Worm (Caenorhabditis elegans) whole organism, midembryonic: ENCODE results near the gene selt-1.2.

Experiments used
- T22C8.4 ChIP-seq: fragments of 200-800 bp; sonication (Bioruptor generic); IDR thresholded peaks from 2 replicates; pipeline ENCODE4 v1.3.6; 2022; ENCODE audit warnings: missing genetic modification characterization, missing compliant biosample characterization
- cog-1 ChIP-seq: sonication (generic microtip); optimal IDR thresholded peaks from 2 replicates; lab custom pipeline; 2016; ENCODE audit warnings: missing genetic modification characterization, missing compliant biosample characterization
- flt-1 ChIP-seq: fragments of 200-800 bp; sonication (Bioruptor generic); IDR thresholded peaks from 2 replicates; pipeline ENCODE4 v1.3.6; 2022; ENCODE audit warnings: missing genetic modification characterization, missing compliant biosample characterization
- klf-2 ChIP-seq: fragments of 200-800 bp; sonication (Bioruptor generic); conservative IDR thresholded peaks from 2 replicates; pipeline ENCODE4 v1.3.6; 2022; ENCODE audit warnings: missing genetic modification reagents, missing genetic modification characterization, missing compliant biosample characterization
- med-1 ChIP-seq: sonication (generic microtip); optimal IDR thresholded peaks from 2 replicates; lab custom pipeline; 2017; ENCODE audit warnings: missing genetic modification characterization, mild to moderate bottlenecking, missing compliant biosample characterization, antibody characterized with exemption, missing genetic modification reagents; ENCODE audit not compliant: insufficient read depth
- ref-1 ChIP-seq: fragments of 200-800 bp; sonication (Bioruptor generic); conservative IDR thresholded peaks from 2 replicates; pipeline ENCODE4 v1.3.6; 2022; ENCODE audit warnings: missing genetic modification reagents, missing genetic modification characterization, missing compliant biosample characterization
- tab-1 ChIP-seq: fragments of 200-800 bp; sonication (Bioruptor generic); IDR thresholded peaks from 2 replicates; pipeline ENCODE4 v1.3.6; 2022; ENCODE audit warnings: missing genetic modification characterization, missing compliant biosample characterization
- ztf-23 ChIP-seq: fragments of 200-800 bp; sonication (Bioruptor generic); IDR thresholded peaks from 2 replicates; pipeline ENCODE4 v1.3.6; 2022; ENCODE audit warnings: missing genetic modification reagents, missing genetic modification characterization, missing compliant biosample characterization
- ztf-29 ChIP-seq: fragments of 200-800 bp; sonication (Bioruptor generic); IDR thresholded peaks from 2 replicates; pipeline ENCODE4 v1.3.6; 2022; ENCODE audit warnings: missing genetic modification reagents, missing genetic modification characterization, missing compliant biosample characterization

Gene selt-1.2

DNA sequence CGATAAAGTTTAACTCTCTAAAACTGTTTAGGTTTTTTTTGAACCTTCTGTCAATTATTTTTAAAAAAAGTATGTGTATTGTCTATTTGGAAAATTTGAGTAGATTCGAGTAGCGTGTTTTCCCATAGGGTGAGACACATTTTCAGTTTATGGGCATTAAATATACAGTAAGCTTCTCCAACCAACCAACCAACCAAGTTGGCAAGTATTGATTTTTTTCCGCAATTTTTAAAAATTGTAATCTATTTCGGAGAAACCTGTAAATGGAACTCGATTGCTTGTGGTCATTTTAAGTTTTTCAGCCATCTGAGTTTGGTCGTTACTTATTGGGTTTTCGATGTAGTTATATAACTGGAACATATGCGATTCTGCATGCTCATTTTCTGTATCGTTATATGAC lies 2.1 kb downstream of the selt-1.2 start, which contains the start of gene srj-21:
Gene srj-21 (plus strand): TSS at position 301 of the 400 bp plus-strand sequence.
- TF ChIP-seq klf-2 (GFP tag; lab: Robert Waterston, UW) (no peak), ztf-23 (GFP tag; lab: Robert Waterston, UW) (no peak), ztf-29 (GFP tag; lab: Robert Waterston, UW) (no peak), med-1 (GFP tag; lab: Kevin White, UChicago) (no peak), ref-1 (GFP tag; lab: Robert Waterston, UW) (no peak), cog-1 (no peak), tab-1 (GFP tag; lab: Robert Waterston, UW) (no peak), T22C8.4 (GFP tag; lab: Robert Waterston, UW) (no peak), flt-1 (GFP tag; lab: Robert Waterston, UW) (no peak)

DNA sequence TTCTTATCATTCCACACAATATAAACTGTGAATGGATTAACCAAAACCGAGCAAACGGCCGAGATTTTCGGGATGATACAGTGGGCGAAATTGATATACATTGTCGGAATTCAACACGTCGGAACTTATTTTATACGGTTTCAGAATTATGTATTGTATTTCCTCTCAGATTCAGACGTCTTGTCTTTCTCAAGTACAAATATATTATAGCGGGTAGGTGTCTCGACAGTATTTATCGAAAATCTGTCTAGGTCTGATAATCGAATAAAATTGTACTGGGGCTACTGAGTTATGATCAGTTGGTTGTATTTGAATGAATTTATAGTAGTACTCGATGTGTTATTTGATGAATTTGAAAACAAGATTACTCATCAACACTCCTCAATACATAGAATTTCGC lies 3.5 kb downstream of the selt-1.2 start, which contains the start of gene srj-22:
Gene srj-22 (minus strand): TSS at position 101 of the 400 bp plus-strand sequence.
- TF ChIP-seq ztf-29 (GFP tag; lab: Robert Waterston, UW), result no peak
- no peak for TF ChIP-seq ref-1 (GFP tag; lab: Robert Waterston, UW)
- TF ChIP-seq klf-2 (GFP tag; lab: Robert Waterston, UW), result no peak
- TF ChIP-seq med-1 (GFP tag; lab: Kevin White, UChicago), result no peak
- TF ChIP-seq cog-1, result no peak
- no peak for TF ChIP-seq flt-1 (GFP tag; lab: Robert Waterston, UW)
- TF ChIP-seq T22C8.4 (GFP tag; lab: Robert Waterston, UW), result no peak

DNA sequence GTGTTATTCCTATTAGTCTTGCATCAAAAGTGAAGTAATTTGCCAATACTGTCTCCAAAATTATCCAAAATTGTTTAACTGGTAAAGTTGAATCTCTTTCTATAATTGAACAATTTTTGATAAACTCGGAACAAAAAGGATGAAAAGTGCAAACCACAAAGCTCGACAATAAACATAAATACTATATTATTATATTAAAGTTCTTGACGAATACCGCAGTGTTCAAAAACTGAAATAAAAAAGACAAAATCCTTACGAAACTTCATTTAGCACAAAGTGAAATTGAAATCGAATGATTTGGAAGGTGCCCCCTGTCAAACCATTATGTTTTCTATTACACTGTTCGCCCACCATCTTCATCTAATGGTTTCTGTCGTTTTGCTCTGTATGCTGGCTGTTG lies 5.8 kb downstream of the selt-1.2 start, which contains the start of gene ZC302.3:
Gene ZC302.3 (minus strand): TSS at position 101 of the 400 bp plus-strand sequence.
- no peak for TF ChIP-seq T22C8.4 (GFP tag; lab: Robert Waterston, UW)
- no peak for TF ChIP-seq cog-1
- no peak for TF ChIP-seq ztf-23 (GFP tag; lab: Robert Waterston, UW)
- TF ChIP-seq tab-1 (GFP tag; lab: Robert Waterston, UW), result no peak
- no peak for TF ChIP-seq ztf-29 (GFP tag; lab: Robert Waterston, UW)
- no peak for TF ChIP-seq ref-1 (GFP tag; lab: Robert Waterston, UW)
- TF ChIP-seq klf-2 (GFP tag; lab: Robert Waterston, UW), result no peak
- no peak for TF ChIP-seq flt-1 (GFP tag; lab: Robert Waterston, UW)
- no peak for TF ChIP-seq med-1 (GFP tag; lab: Kevin White, UChicago)

DNA sequence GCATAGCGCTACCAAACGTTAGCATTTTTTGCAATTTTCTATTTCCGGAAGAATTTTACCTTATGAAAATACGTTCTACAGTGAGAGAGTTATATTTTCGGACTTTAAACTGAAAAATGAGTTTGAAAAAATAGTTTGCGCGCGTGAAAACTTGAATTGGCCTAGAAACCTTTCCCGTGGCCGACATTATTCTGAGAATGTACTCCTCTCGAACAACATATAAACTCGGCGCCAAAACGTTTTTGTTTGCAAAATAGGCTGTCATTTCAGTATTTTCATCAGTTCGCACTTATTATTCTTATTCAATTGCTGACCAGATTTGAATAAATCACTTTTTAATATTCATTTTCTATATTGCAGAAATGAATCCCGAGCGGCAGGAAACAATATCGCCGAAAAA lies 10.4 kb downstream of the selt-1.2 start, which contains the start of the genes mre-11 and wdr-5.3:
Gene mre-11 (minus strand): TSS at position 113 of the 400 bp plus-strand sequence.
Gene wdr-5.3 (plus strand): TSS at position 361 of the 400 bp plus-strand sequence.
- no peak for TF ChIP-seq cog-1
- no peak for TF ChIP-seq ztf-29 (GFP tag; lab: Robert Waterston, UW)
- no peak for TF ChIP-seq T22C8.4 (GFP tag; lab: Robert Waterston, UW)
- TF ChIP-seq ref-1 (GFP tag; lab: Robert Waterston, UW), result no peak
- TF ChIP-seq klf-2 (GFP tag; lab: Robert Waterston, UW), result no peak
- TF ChIP-seq tab-1 (GFP tag; lab: Robert Waterston, UW), result no peak
- no peak for TF ChIP-seq ztf-23 (GFP tag; lab: Robert Waterston, UW)
- no peak for TF ChIP-seq flt-1 (GFP tag; lab: Robert Waterston, UW)
- no peak for TF ChIP-seq med-1 (GFP tag; lab: Kevin White, UChicago)

DNA sequence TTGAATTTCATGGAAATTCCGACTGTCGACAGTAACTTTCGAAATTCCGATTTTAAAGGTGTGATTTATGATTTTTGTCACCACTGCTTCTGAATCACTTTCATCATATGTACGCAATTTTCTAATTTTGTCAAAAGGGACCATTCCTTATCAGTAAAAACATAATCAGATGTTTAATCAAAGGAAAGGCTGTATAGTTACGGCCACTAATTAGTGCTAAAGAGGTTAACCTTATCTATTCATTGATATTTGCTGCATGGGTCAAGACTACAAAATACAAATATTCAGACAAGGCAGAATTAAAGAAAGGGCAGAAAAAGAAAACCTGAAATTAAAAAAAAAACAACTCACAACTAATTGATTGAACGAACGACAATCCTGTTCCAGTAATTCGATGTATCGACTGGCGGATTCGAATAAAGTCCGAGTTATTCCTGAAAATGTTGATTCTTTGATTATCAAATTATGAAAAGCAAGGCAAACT lies 15.1 kb downstream of the selt-1.2 start, which contains the start of gene T28B11.1:
Gene T28B11.1 (minus strand): TSS at position 434 of the 484 bp plus-strand sequence.
- TF ChIP-seq med-1 (GFP tag; lab: Kevin White, UChicago) (no peak), ztf-23 (GFP tag; lab: Robert Waterston, UW) (no peak), T22C8.4 (GFP tag; lab: Robert Waterston, UW) (no peak), klf-2 (GFP tag; lab: Robert Waterston, UW) (no peak), tab-1 (GFP tag; lab: Robert Waterston, UW) (no peak), flt-1 (GFP tag; lab: Robert Waterston, UW) (no peak), cog-1 (no peak), ref-1 (GFP tag; lab: Robert Waterston, UW) (no peak), ztf-29 (GFP tag; lab: Robert Waterston, UW) (no peak)

DNA sequence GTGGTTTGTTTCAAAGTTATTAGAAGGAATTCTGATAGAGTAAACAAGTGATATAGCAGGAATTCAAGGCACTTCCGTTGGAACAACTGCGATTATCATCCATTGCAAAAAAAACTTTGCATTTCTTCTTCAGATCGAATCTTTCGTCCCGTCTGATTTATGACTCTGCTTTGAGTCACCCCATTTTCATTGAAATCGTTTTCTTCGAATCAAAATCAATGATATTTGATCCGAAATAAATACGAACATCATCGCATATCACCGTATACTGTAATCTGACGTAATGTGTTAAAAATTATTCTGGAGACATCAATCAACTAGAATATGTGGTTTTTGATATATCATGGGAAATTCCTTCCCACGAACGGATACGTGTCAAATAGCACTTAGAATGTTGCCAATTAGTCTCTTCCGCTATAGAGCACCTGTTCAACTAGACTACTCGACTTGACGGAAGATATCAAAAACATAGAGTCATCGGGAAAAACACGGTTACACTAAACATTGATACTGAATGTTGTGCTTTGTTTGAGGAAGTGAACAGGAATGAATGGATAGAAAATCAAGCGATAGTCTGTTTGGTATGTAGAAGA lies 16.2 kb downstream of the selt-1.2 start:
- TF ChIP-seq ztf-29 (GFP tag; lab: Robert Waterston, UW) (no peak), tab-1 (GFP tag; lab: Robert Waterston, UW) (no peak), ref-1 (GFP tag; lab: Robert Waterston, UW) (no peak), ztf-23 (GFP tag; lab: Robert Waterston, UW) (no peak), flt-1 (GFP tag; lab: Robert Waterston, UW) (no peak), med-1 (GFP tag; lab: Kevin White, UChicago) (no peak), cog-1 (no peak), klf-2 (GFP tag; lab: Robert Waterston, UW) (no peak), T22C8.4 (GFP tag; lab: Robert Waterston, UW) (no peak)

DNA sequence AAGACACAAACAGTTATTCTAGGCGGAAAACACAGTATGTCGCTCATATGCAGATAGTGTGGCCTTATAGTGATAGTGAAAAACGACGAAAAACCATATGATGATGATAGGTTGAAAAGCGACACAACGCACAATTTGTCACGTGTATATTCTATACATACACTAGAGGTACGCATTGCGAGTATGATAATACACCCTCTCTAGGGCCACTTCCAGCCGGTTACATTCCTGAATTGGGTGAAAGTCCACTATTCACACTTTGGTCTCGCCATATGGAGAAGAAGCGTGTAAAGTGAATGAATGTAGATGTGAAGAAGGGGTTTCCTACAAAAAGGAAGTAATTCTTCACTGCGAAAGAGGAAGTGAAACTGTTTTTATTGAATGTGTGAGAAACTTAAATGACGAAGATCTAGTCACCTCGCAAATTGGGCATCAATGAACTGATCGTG lies 17.7 kb downstream of the selt-1.2 start:
- TF ChIP-seq cog-1 (no peak), flt-1 (GFP tag; lab: Robert Waterston, UW) (no peak), klf-2 (GFP tag; lab: Robert Waterston, UW) (no peak), ref-1 (GFP tag; lab: Robert Waterston, UW) (no peak), ztf-23 (GFP tag; lab: Robert Waterston, UW) (no peak), T22C8.4 (GFP tag; lab: Robert Waterston, UW) (no peak), ztf-29 (GFP tag; lab: Robert Waterston, UW) (no peak), tab-1 (GFP tag; lab: Robert Waterston, UW) (no peak), med-1 (GFP tag; lab: Kevin White, UChicago) (no peak)

DNA sequence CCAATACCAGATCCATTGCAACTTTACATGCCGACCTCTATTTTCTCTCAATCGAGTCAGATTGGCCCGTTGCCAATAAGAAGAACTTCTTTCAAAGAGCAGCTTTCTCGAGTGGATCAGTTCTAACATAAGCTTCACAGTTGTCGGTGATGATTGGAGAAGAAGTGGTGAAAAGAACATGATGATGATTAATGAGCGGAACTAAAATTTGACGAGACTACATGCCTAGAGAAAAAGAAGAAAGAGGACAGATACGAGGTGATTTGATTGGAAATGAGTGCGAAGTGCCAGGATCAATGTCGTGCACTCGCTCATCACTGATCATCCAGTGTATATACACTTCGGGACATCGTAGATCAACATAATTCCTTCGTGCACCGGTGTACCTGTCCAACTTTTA lies 19.5 kb downstream of the selt-1.2 start:
- TF ChIP-seq med-1 (GFP tag; lab: Kevin White, UChicago), result no peak
- TF ChIP-seq flt-1 (GFP tag; lab: Robert Waterston, UW), result no peak
